Worm (Caenorhabditis elegans) whole organism, late embryonic: Measurements from ENCODE around the gene Y116A8C.465.
A peak's percentile ranks its signal among the peaks of the same experiment; 100 is the strongest.

Experiments used
- C08G9.2 ChIP-seq: sonication (generic microtip); optimal IDR thresholded peaks from 2 replicates; lab custom pipeline; 2016; ENCODE audit warnings: mild to moderate bottlenecking, missing genetic modification characterization, moderate library complexity, missing compliant biosample characterization
- F13H6.1 ChIP-seq: sonication (generic microtip); optimal IDR thresholded peaks from 2 replicates; lab custom pipeline; 2016; ENCODE audit warnings: missing genetic modification characterization, missing compliant biosample characterization
- K02D7.2 ChIP-seq: sonication (generic microtip); optimal IDR thresholded peaks from 2 replicates; lab custom pipeline; 2017; ENCODE audit warnings: mild to moderate bottlenecking, missing genetic modification characterization, missing compliant biosample characterization
- K09A11.1 ChIP-seq: sonication (generic microtip); optimal IDR thresholded peaks from 2 replicates; lab custom pipeline; 2017; ENCODE audit warnings: antibody characterized with exemption, mild to moderate bottlenecking, missing genetic modification characterization, missing compliant biosample characterization; ENCODE audit not compliant: insufficient read depth
- T23F11.4 ChIP-seq: fragments of 200-800 bp; sonication (Bioruptor generic); optimal IDR thresholded peaks from 2 replicates; lab custom pipeline; 2018; ENCODE audit warnings: mild to moderate bottlenecking, missing genetic modification characterization, missing compliant biosample characterization
- Y22D7AL.16 ChIP-seq: sonication (generic microtip); optimal IDR thresholded peaks from 2 replicates; lab custom pipeline; 2016; ENCODE audit warnings: missing genetic modification characterization, missing compliant biosample characterization
- ahr-1 ChIP-seq: sonication (generic microtip); optimal IDR thresholded peaks from 2 replicates; lab custom pipeline; 2016; ENCODE audit warnings: missing genetic modification characterization, missing compliant biosample characterization
- ceh-18 ChIP-seq: sonication (generic microtip); optimal IDR thresholded peaks from 2 replicates; lab custom pipeline; 2016; ENCODE audit warnings: missing genetic modification characterization, missing compliant biosample characterization
- ceh-19 ChIP-seq: fragments of 200-800 bp; sonication (Bioruptor generic); optimal IDR thresholded peaks from 2 replicates; lab custom pipeline; 2018; ENCODE audit warnings: mild to moderate bottlenecking, missing genetic modification characterization, missing compliant biosample characterization
- ceh-2 ChIP-seq: sonication (generic microtip); optimal IDR thresholded peaks from 2 replicates; lab custom pipeline; 2016; ENCODE audit warnings: missing genotype, missing genetic modification characterization, missing compliant biosample characterization
- ceh-22 ChIP-seq: sonication (generic microtip); optimal IDR thresholded peaks from 2 replicates; lab custom pipeline; 2017; ENCODE audit warnings: missing biosample characterization, missing genetic modification characterization
- ceh-24 ChIP-seq: sonication (generic microtip); optimal IDR thresholded peaks from 2 replicates; lab custom pipeline; 2016; ENCODE audit warnings: mild to moderate bottlenecking, missing genetic modification characterization, missing compliant biosample characterization
- ceh-30 ChIP-seq: fragments of 150-350 bp; optimal IDR thresholded peaks from 2 replicates; lab custom pipeline; 2014; ENCODE audit warnings: missing biosample characterization, missing genetic modification characterization
- ceh-45 ChIP-seq: fragments of 200-800 bp; sonication (Bioruptor generic); IDR thresholded peaks from 2 replicates; pipeline ENCODE4 v1.3.6; 2022; ENCODE audit warnings: missing genetic modification reagents, missing genetic modification characterization, missing compliant biosample characterization
- ceh-6 ChIP-seq: fragments of 200-800 bp; sonication (Bioruptor generic); optimal IDR thresholded peaks from 2 replicates; lab custom pipeline; 2018; ENCODE audit warnings: mild to moderate bottlenecking, missing genetic modification characterization, missing compliant biosample characterization
- che-1 ChIP-seq: sonication (generic microtip); optimal IDR thresholded peaks from 2 replicates; lab custom pipeline; 2016; ENCODE audit warnings: mild to moderate bottlenecking, missing genetic modification characterization, missing compliant biosample characterization
- dmd-4 ChIP-seq: sonication (generic microtip); optimal IDR thresholded peaks from 2 replicates; lab custom pipeline; 2016; ENCODE audit warnings: borderline replicate concordance, missing genetic modification characterization, missing compliant biosample characterization
- dve-1 ChIP-seq: sonication (generic microtip); optimal IDR thresholded peaks from 2 replicates; lab custom pipeline; 2017; ENCODE audit warnings: antibody characterized with exemption, mild to moderate bottlenecking, missing genetic modification characterization, missing compliant biosample characterization
- elt-2 ChIP-seq: sonication (generic microtip); optimal IDR thresholded peaks from 2 replicates; lab custom pipeline; 2016; ENCODE audit warnings: missing genetic modification reagents, missing genetic modification characterization, missing compliant biosample characterization
- elt-4 ChIP-seq: sonication (generic microtip); optimal IDR thresholded peaks from 2 replicates; lab custom pipeline; 2016; ENCODE audit warnings: missing genetic modification characterization, missing compliant biosample characterization
- ets-4 ChIP-seq: sonication (generic microtip); optimal IDR thresholded peaks from 2 replicates; lab custom pipeline; 2016; ENCODE audit warnings: missing genetic modification characterization, missing compliant biosample characterization
- eyg-1 ChIP-seq: sonication (generic microtip); optimal IDR thresholded peaks from 2 replicates; lab custom pipeline; 2016; ENCODE audit warnings: missing genotype, missing genetic modification characterization, missing compliant biosample characterization
- fax-1 ChIP-seq: sonication (generic microtip); optimal IDR thresholded peaks from 2 replicates; lab custom pipeline; 2016; ENCODE audit warnings: missing genotype, missing genetic modification characterization, missing compliant biosample characterization
- fkh-10 ChIP-seq: fragments of 150-350 bp; optimal IDR thresholded peaks from 2 replicates; lab custom pipeline; 2014; ENCODE audit warnings: missing biosample characterization, missing genetic modification reagents, missing genetic modification characterization
- gmeb-2 ChIP-seq: sonication (generic microtip); optimal IDR thresholded peaks from 2 replicates; lab custom pipeline; 2016; ENCODE audit warnings: missing genetic modification characterization, inconsistent platforms, missing compliant biosample characterization
- hlh-13 ChIP-seq: fragments of 200-800 bp; sonication (Bioruptor generic); optimal IDR thresholded peaks from 2 replicates; lab custom pipeline; 2018; ENCODE audit warnings: mild to moderate bottlenecking, missing genetic modification characterization, missing compliant biosample characterization
- hlh-15 ChIP-seq: sonication (generic microtip); optimal IDR thresholded peaks from 2 replicates; lab custom pipeline; 2016; ENCODE audit warnings: missing genetic modification characterization, missing compliant biosample characterization
- hlh-30 ChIP-seq: sonication (generic microtip); optimal IDR thresholded peaks from 2 replicates; lab custom pipeline; 2017; ENCODE audit warnings: antibody characterized with exemption, missing genetic modification characterization, missing compliant biosample characterization; ENCODE audit not compliant: insufficient read depth
- hlh-8 ChIP-seq: sonication (generic microtip); optimal IDR thresholded peaks from 2 replicates; lab custom pipeline; 2016; ENCODE audit warnings: missing genotype, missing genetic modification characterization, missing compliant biosample characterization
- lim-6 ChIP-seq: sonication (generic microtip); optimal IDR thresholded peaks from 2 replicates; lab custom pipeline; 2016; ENCODE audit warnings: missing genetic modification characterization, missing compliant biosample characterization
- mec-3 ChIP-seq: sonication (generic microtip); optimal IDR thresholded peaks from 2 replicates; lab custom pipeline; 2016; ENCODE audit warnings: borderline replicate concordance, missing genetic modification characterization, missing compliant biosample characterization
- nhr-11 ChIP-seq: fragments of 150-350 bp; optimal IDR thresholded peaks from 2 replicates; lab custom pipeline; 2014; ENCODE audit warnings: missing biosample characterization, missing genetic modification characterization
- nhr-232 ChIP-seq: sonication (generic microtip); optimal IDR thresholded peaks from 2 replicates; lab custom pipeline; 2016; ENCODE audit warnings: missing genetic modification characterization, missing compliant biosample characterization
- npax-4 ChIP-seq: sonication (generic microtip); optimal IDR thresholded peaks from 2 replicates; lab custom pipeline; 2016; ENCODE audit warnings: missing genetic modification characterization, missing compliant biosample characterization
- odd-2 ChIP-seq: sonication (generic microtip); optimal IDR thresholded peaks from 2 replicates; lab custom pipeline; 2017; ENCODE audit warnings: antibody characterized with exemption, mild to moderate bottlenecking, missing genetic modification characterization, missing compliant biosample characterization
- pag-3 ChIP-seq: sonication (generic microtip); optimal IDR thresholded peaks from 2 replicates; lab custom pipeline; 2016; ENCODE audit warnings: missing compliant biosample characterization, missing genetic modification characterization, borderline replicate concordance
- pat-9 ChIP-seq: fragments of 200-800 bp; sonication (Bioruptor generic); optimal IDR thresholded peaks from 2 replicates; lab custom pipeline; 2018; ENCODE audit warnings: mild to moderate bottlenecking, missing genetic modification characterization, moderate library complexity, missing compliant biosample characterization
- pax-1 ChIP-seq: fragments of 150-350 bp; optimal IDR thresholded peaks from 2 replicates; lab custom pipeline; 2014; ENCODE audit warnings: missing biosample characterization, missing genetic modification characterization
- pha-2 ChIP-seq: sonication (generic microtip); optimal IDR thresholded peaks from 2 replicates; lab custom pipeline; 2017; ENCODE audit warnings: mild to moderate bottlenecking, missing genetic modification characterization, missing compliant biosample characterization
- pha-4 ChIP-seq: fragments of 150-350 bp; optimal IDR thresholded peaks from 2 replicates; lab custom pipeline; 2018; ENCODE audit warnings: missing biosample characterization, missing genetic modification reagents, missing genetic modification characterization
- ref-2 ChIP-seq: sonication (generic microtip); optimal IDR thresholded peaks from 2 replicates; lab custom pipeline; 2016; ENCODE audit warnings: missing genetic modification characterization, missing compliant biosample characterization
- rnt-1 ChIP-seq: sonication (generic microtip); optimal IDR thresholded peaks from 2 replicates; lab custom pipeline; 2016; ENCODE audit warnings: missing genetic modification characterization, missing compliant biosample characterization
- sdc-2 ChIP-seq: sonication (generic microtip); optimal IDR thresholded peaks from 2 replicates; lab custom pipeline; 2016; ENCODE audit warnings: missing genotype, missing genetic modification characterization, missing compliant biosample characterization
- sox-2 ChIP-seq: fragments of 200-800 bp; sonication (Bioruptor generic); IDR thresholded peaks from 2 replicates; pipeline ENCODE4 v1.3.6; 2022; ENCODE audit warnings: missing genetic modification reagents, missing genetic modification characterization, missing compliant biosample characterization
- sox-4 ChIP-seq: sonication (generic microtip); optimal IDR thresholded peaks from 2 replicates; lab custom pipeline; 2017; ENCODE audit warnings: mild to moderate bottlenecking, missing genetic modification characterization, inconsistent platforms, missing compliant biosample characterization
- syd-9 ChIP-seq: sonication (generic microtip); optimal IDR thresholded peaks from 2 replicates; lab custom pipeline; 2016; ENCODE audit warnings: mild to moderate bottlenecking, missing genetic modification characterization, moderate library complexity, missing compliant biosample characterization
- tbx-2 ChIP-seq: sonication (generic microtip); optimal IDR thresholded peaks from 2 replicates; lab custom pipeline; 2016; ENCODE audit warnings: missing genetic modification characterization, missing compliant biosample characterization
- unc-3 ChIP-seq, 2 experiments: fragments of 200-800 bp in 1 of 2; sonication (Bioruptor generic) in 1 of 2; sonication (generic microtip) in 1 of 2; conservative IDR thresholded peaks in 1 of 2; optimal IDR thresholded peaks in 1 of 2; 2 replicates each; pipeline versions ENCODE4 v1.3.6 to Lab custom; 2016 to 2022; ENCODE audit warnings: missing compliant biosample characterization in 2 of 2, missing genetic modification characterization in 2 of 2, missing genetic modification reagents in 1 of 2
- unc-42 ChIP-seq: sonication (generic microtip); optimal IDR thresholded peaks from 2 replicates; lab custom pipeline; 2016; ENCODE audit warnings: missing genotype, missing genetic modification characterization, missing compliant biosample characterization
- unc-55 ChIP-seq: sonication (generic microtip); optimal IDR thresholded peaks from 2 replicates; lab custom pipeline; 2017; ENCODE audit warnings: missing biosample characterization, missing genetic modification reagents, missing genetic modification characterization
- unc-86 ChIP-seq: sonication (generic microtip); optimal IDR thresholded peaks from 2 replicates; lab custom pipeline; 2016; ENCODE audit warnings: missing genetic modification characterization, missing compliant biosample characterization

The Y116A8C.465 gene

DNA sequence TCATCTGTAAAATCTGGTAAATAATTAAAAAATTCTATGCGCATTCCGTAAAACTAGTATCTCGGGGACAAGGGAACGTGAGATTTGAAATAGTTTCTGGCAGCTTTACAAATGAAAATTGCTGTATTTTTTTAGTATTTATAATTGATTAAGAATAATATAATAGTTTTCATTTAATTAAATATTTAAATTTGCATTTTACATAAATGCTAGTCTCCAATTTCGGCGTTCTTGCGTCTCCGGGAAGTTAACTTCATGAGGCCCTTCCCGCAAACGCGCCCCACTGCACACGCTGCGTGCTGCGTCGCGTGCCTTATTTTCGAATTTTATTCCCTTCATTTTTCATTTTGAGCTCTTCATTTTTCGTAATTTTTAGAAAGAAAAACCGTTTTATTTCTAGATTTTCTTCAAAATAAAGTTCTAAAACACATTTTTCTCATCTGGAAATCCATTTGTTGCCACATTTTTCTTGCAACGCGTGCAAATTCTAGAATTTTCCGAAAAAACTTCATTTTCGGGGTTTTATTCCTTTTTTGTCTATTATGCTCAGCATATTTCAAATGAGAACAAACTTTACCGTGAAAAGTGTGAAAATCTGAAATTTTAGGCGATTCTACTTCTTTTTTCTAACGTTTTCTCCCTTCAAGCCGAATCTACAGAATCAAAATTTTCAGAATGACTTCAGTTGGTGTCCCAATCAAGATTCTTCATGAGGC, 22.5 kb downstream of the Y116A8C.465 start, which contains the start of the genes snx-13 and snr-1:
snx-13 (minus strand) TSS at position 55 of the 716 bp plus-strand sequence.
snr-1 (plus strand) TSS at position 666 of the 716 bp plus-strand sequence.
- TF ChIP-seq ceh-24 (tag; lab: Kevin White, UChicago): peak; percentile 85
- peak; percentile 80 for TF ChIP-seq unc-42 (tag; lab: Kevin White, UChicago)
- no peak for TF ChIP-seq nhr-11
- TF ChIP-seq fax-1 (tag; lab: Kevin White, UChicago): peak; percentile 96
- TF ChIP-seq sox-4 (tag; lab: Kevin White, UChicago): peak; percentile 71
- TF ChIP-seq sdc-2 (tag; lab: Kevin White, UChicago): peak; percentile 68
- peak; percentile 97 for TF ChIP-seq hlh-15 (tag; lab: Kevin White, UChicago)
- TF ChIP-seq dve-1 (tag; lab: Kevin White, UChicago): no peak
- TF ChIP-seq ceh-45 (GFP tag; lab: Robert Waterston, UW): peak; percentile 82
- TF ChIP-seq gmeb-2: peak; percentile 82
- TF ChIP-seq lim-6 (tag; lab: Kevin White, UChicago): peak; percentile 96
- TF ChIP-seq odd-2 (tag; lab: Kevin White, UChicago): no peak
- TF ChIP-seq K09A11.1 (tag; lab: Kevin White, UChicago): no peak
- peak; percentile 99 for TF ChIP-seq tbx-2 (tag; lab: Kevin White, UChicago)
- peak; percentile 94 for TF ChIP-seq C08G9.2 (tag; lab: Kevin White, UChicago)
- peak; percentile 83 for TF ChIP-seq che-1
- peak; percentile 97 for TF ChIP-seq hlh-8 (tag; lab: Kevin White, UChicago)
- TF ChIP-seq pax-1 (tag; lab: Kevin White, UChicago): no peak
- no peak for TF ChIP-seq pha-4
- peak; percentile 98 for TF ChIP-seq ref-2 (tag; lab: Kevin White, UChicago)
- peak; percentile 79 for TF ChIP-seq pat-9
- no peak for TF ChIP-seq fkh-10 (GFP tag; lab: Kevin White, UChicago)
- TF ChIP-seq ceh-2 (tag; lab: Kevin White, UChicago): peak; percentile 95
- TF ChIP-seq eyg-1 (tag; lab: Kevin White, UChicago): peak; percentile 78
- peak; percentile 98 for TF ChIP-seq ahr-1 (tag; lab: Kevin White, UChicago)
- TF ChIP-seq elt-4 (tag; lab: Kevin White, UChicago): no peak
- peak; percentile 93 for TF ChIP-seq ets-4 (tag; lab: Kevin White, UChicago)
- TF ChIP-seq T23F11.4: peak; percentile 83
- TF ChIP-seq ceh-22 (tag; lab: Kevin White, UChicago): no peak
- TF ChIP-seq hlh-13 (GFP tag; lab: Kevin White, UChicago): peak; percentile 71
- peak; percentile 48 for TF ChIP-seq ceh-6 (GFP tag; lab: Kevin White, UChicago)
- peak; percentile 97 for TF ChIP-seq unc-86 (tag; lab: Kevin White, UChicago)
- peak; percentile 94 for TF ChIP-seq pha-2 (tag; lab: Kevin White, UChicago)
- TF ChIP-seq ceh-19: peak; percentile 94
- TF ChIP-seq rnt-1: peak; percentile 94
- TF ChIP-seq ceh-30 (tag; lab: Kevin White, UChicago): no peak
- peak; percentile 54 for TF ChIP-seq ceh-18 (tag; lab: Kevin White, UChicago)
- TF ChIP-seq nhr-232 (tag; lab: Kevin White, UChicago): no peak
- TF ChIP-seq elt-2 (tag; lab: Kevin White, UChicago): peak; percentile 99
- no peak for TF ChIP-seq hlh-30 (tag; lab: Kevin White, UChicago)
- peak; percentile 90 for TF ChIP-seq K02D7.2 (tag; lab: Kevin White, UChicago)
- peak; percentile 84 for TF ChIP-seq Y22D7AL.16 (tag; lab: Kevin White, UChicago)
- peak; percentile 66 for TF ChIP-seq syd-9
- peak; percentile 76 for TF ChIP-seq dmd-4 (tag; lab: Kevin White, UChicago)
- TF ChIP-seq unc-3 (GFP tag; conservative IDR thresholded peaks at IDR 0.05; lab: Robert Waterston, UW): peak; percentile 72; the same call in 1 of the 2 replicates
- TF ChIP-seq unc-3 (tag; optimal IDR thresholded peaks at IDR 0.05; lab: Kevin White, UChicago): peak; percentile 96
- no peak for TF ChIP-seq unc-55 (GFP tag; lab: Kevin White, UChicago)
- peak; percentile 45 for TF ChIP-seq sox-2 (GFP tag; lab: Robert Waterston, UW)
- peak; percentile 93 for TF ChIP-seq F13H6.1 (tag; lab: Kevin White, UChicago)
- TF ChIP-seq npax-4 (tag; lab: Kevin White, UChicago): peak; percentile 64
- TF ChIP-seq pag-3 (tag; lab: Kevin White, UChicago): peak; percentile 88
- peak; percentile 95 for TF ChIP-seq mec-3 (tag; lab: Kevin White, UChicago)
